Worm (Caenorhabditis elegans): ENCODE data around the gene C37H5.14.

ce11 chrV:4783313-4783712, 50.9 kb downstream of the C37H5.14 start, which contains the start of gene Y60C6A.1:
- TF ChIP-seq mdl-1 (tag; optimal IDR thresholded peaks at IDR 0.05) (no peak), zag-1 (tag; optimal IDR thresholded peaks at IDR 0.05) (no peak), blmp-1 (tag; optimal IDR thresholded peaks at IDR 0.05; ENCODE audit: insufficient read depth) (no peak), nhr-6 (tag; optimal IDR thresholded peaks at IDR 0.05) (no peak), lin-13 (GFP tag; optimal IDR thresholded peaks at IDR 0.05) (no peak), ztf-4 (tag; optimal IDR thresholded peaks at IDR 0.05) (no peak), nhr-11 (tag; optimal IDR thresholded peaks at IDR 0.05) (no peak), sma-9 (GFP tag; optimal IDR thresholded peaks at IDR 0.05) (no peak), sma-9 (tag; optimal IDR thresholded peaks at IDR 0.05) (no peak), snpc-4 (tag; optimal IDR thresholded peaks at IDR 0.05) (no peak), fos-1 (tag; optimal IDR thresholded peaks at IDR 0.05) (no peak), mab-5 (tag; optimal IDR thresholded peaks at IDR 0.05) (no peak)

Data from whole organism, L2 larva.